Fruit fly (Drosophila melanogaster): ENCODE results near the gene Ube4A.

Gene Ube4A

DNA sequence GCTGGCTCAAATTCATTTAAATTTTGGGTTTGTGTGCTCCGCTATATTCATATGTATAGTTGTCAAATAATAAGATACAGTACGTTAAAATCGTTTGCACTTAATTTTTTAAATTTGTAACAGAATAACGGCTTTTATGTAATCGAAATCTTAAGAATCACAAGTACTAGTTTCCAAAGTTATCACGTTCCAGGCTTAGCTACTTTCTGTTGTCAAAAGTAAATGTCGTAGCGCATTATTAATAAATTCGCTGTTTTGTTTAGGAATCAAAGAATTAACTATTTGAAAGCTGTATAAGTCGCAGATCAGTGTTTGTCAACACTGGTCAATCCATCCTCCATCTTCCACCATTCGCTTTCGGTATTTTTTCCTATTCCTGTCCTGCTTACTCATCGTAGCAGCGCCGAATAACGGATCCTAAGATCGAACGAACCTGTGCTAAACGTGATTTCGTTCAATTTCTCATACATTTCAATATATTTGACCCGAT, 5.3 kb downstream of the Ube4A start, which contains the start of the genes CG13771, CG34310 and cup:
Gene CG13771 (minus strand): TSS at position 51 of the 490 bp plus-strand sequence.
Gene CG34310 (plus strand): TSS at position 103 of the 490 bp plus-strand sequence.
Gene cup (plus strand): TSS at position 103 of the 490 bp plus-strand sequence.
- TF ChIP-seq sv (GFP tag; optimal IDR thresholded peaks at IDR 0.05) (no peak), Myc (optimal IDR thresholded peaks at IDR 0.05) (no peak), CG32264 (GFP tag; optimal IDR thresholded peaks at IDR 0.05) (no peak), psq (GFP tag; optimal IDR thresholded peaks at IDR 0.05) (peak; percentile 41)

dm6 chr2L:6667719-6668325, 9.5 kb downstream of the Ube4A start, which contains the start of gene Galt:
TSS of gene Galt (minus strand) at chr2L:6668033.
- TF ChIP-seq Dif (GFP tag; optimal IDR thresholded peaks at IDR 0.05; ENCODE audit: partially characterized antibody) (peak; percentile 70), br (GFP tag; optimal IDR thresholded peaks at IDR 0.05) (peak; percentile 18), Hr83 (GFP tag; optimal IDR thresholded peaks at IDR 0.05; ENCODE audit: poor library complexity, severe bottlenecking) (peak; percentile 55), psq (GFP tag; optimal IDR thresholded peaks at IDR 0.05) (peak; percentile 36), sage (GFP tag; optimal IDR thresholded peaks at IDR 0.05) (no peak), ey (GFP tag; optimal IDR thresholded peaks at IDR 0.05) (peak; percentile 29), Abd-B (GFP tag; optimal IDR thresholded peaks at IDR 0.05) (no peak), HLH106 (tag; optimal IDR thresholded peaks at IDR 0.05) (peak; percentile 51), tai (GFP tag; optimal IDR thresholded peaks at IDR 0.05) (no peak), N (GFP tag; optimal IDR thresholded peaks at IDR 0.05) (no peak), foxo (GFP tag; optimal IDR thresholded peaks at IDR 0.05) (peak in 1 of 2 experiments; percentile 56), Rel (GFP tag; optimal IDR thresholded peaks at IDR 0.05) (no peak), Rel (tag; optimal IDR thresholded peaks at IDR 0.05) (peak; percentile 29), Mio (GFP tag; optimal IDR thresholded peaks at IDR 0.05) (no peak), h (GFP tag; optimal IDR thresholded peaks at IDR 0.05) (peak; percentile 64), OdsH (GFP tag; optimal IDR thresholded peaks at IDR 0.05) (peak; percentile 52), CrebA (GFP tag; optimal IDR thresholded peaks at IDR 0.05; ENCODE audit: borderline replicate concordance) (no peak), CG9705 (GFP tag; optimal IDR thresholded peaks at IDR 0.05) (peak; percentile 4), pan (optimal IDR thresholded peaks at IDR 0.05) (no peak), rgr (GFP tag; optimal IDR thresholded peaks at IDR 0.05) (peak; percentile 35), Sp1 (GFP tag; optimal IDR thresholded peaks at IDR 0.05) (peak; percentile 27), Hr78 (GFP tag; optimal IDR thresholded peaks at IDR 0.05) (no peak), fru (GFP tag; optimal IDR thresholded peaks at IDR 0.05) (peak; percentile 58), Myc (optimal IDR thresholded peaks at IDR 0.05) (peak; percentile 53)

dm6 chr2L:6671409-6671808, 13.1 kb downstream of the Ube4A start:
- TF ChIP-seq dsf (GFP tag; optimal IDR thresholded peaks at IDR 0.05; ENCODE audit: borderline replicate concordance) (no peak), usp (GFP tag; optimal IDR thresholded peaks at IDR 0.05) (no peak), HLH106 (tag; optimal IDR thresholded peaks at IDR 0.05) (no peak), fru (GFP tag; optimal IDR thresholded peaks at IDR 0.05) (no peak), OdsH (GFP tag; optimal IDR thresholded peaks at IDR 0.05) (no peak), Hnf4 (GFP tag; optimal IDR thresholded peaks at IDR 0.05) (no peak), Jra (GFP tag; optimal IDR thresholded peaks at IDR 0.05) (no peak)

dm6 chr2L:6673211-6674012, 15.1 kb downstream of the Ube4A start, which contains the start of gene Spn27A:
TSS of gene Spn27A (minus strand) at chr2L:6673347.
- TF ChIP-seq CG32264 (GFP tag; optimal IDR thresholded peaks at IDR 0.05) = no peak
- no peak for TF ChIP-seq Abd-B (GFP tag; optimal IDR thresholded peaks at IDR 0.05)
- no peak for TF ChIP-seq Rel (GFP tag; optimal IDR thresholded peaks at IDR 0.05)
- peak; percentile 99 for TF ChIP-seq Rel (tag; optimal IDR thresholded peaks at IDR 0.05)
- no peak for TF ChIP-seq Mio (GFP tag; optimal IDR thresholded peaks at IDR 0.05)
- no peak for TF ChIP-seq Dfd (GFP tag; optimal IDR thresholded peaks at IDR 0.05)
- peak; percentile 55 for TF ChIP-seq HLH106 (tag; optimal IDR thresholded peaks at IDR 0.05)
- TF ChIP-seq jim (GFP tag; optimal IDR thresholded peaks at IDR 0.05) = no peak
- TF ChIP-seq Dif (GFP tag; optimal IDR thresholded peaks at IDR 0.05; ENCODE audit: partially characterized antibody) = peak; percentile 67
- peak; percentile 36 for TF ChIP-seq Sp1 (GFP tag; optimal IDR thresholded peaks at IDR 0.05)
- TF ChIP-seq Myc (optimal IDR thresholded peaks at IDR 0.05) = no peak
- TF ChIP-seq CG9705 (GFP tag; optimal IDR thresholded peaks at IDR 0.05) = peak; percentile 54
- TF ChIP-seq Hr78 (GFP tag; optimal IDR thresholded peaks at IDR 0.05) = no peak
- TF ChIP-seq usp (GFP tag; optimal IDR thresholded peaks at IDR 0.05) = no peak
- peak; percentile 37 for TF ChIP-seq dsf (GFP tag; optimal IDR thresholded peaks at IDR 0.05; ENCODE audit: borderline replicate concordance)
- peak; percentile 71 for TF ChIP-seq rgr (GFP tag; optimal IDR thresholded peaks at IDR 0.05)
- TF ChIP-seq dmrt93B (GFP tag; optimal IDR thresholded peaks at IDR 0.05) = no peak
- peak; percentile 76 for TF ChIP-seq woc (GFP tag; optimal IDR thresholded peaks at IDR 0.05)
- TF ChIP-seq OdsH (GFP tag; optimal IDR thresholded peaks at IDR 0.05) = peak; percentile 72
- TF ChIP-seq sage (GFP tag; optimal IDR thresholded peaks at IDR 0.05) = no peak
- TF ChIP-seq Vsx2 (GFP tag; optimal IDR thresholded peaks at IDR 0.05; ENCODE audit: partially characterized antibody) = no peak
- TF ChIP-seq ey (GFP tag; optimal IDR thresholded peaks at IDR 0.05) = peak; percentile 77
- TF ChIP-seq psq (GFP tag; optimal IDR thresholded peaks at IDR 0.05) = peak; percentile 98
- no peak for TF ChIP-seq tai (GFP tag; optimal IDR thresholded peaks at IDR 0.05)
- TF ChIP-seq Hnf4 (GFP tag; optimal IDR thresholded peaks at IDR 0.05) = peak; percentile 62
- TF ChIP-seq sv (GFP tag; optimal IDR thresholded peaks at IDR 0.05) = peak; percentile 13
- peak; percentile 7 to 37 for TF ChIP-seq dl (GFP tag; optimal IDR thresholded peaks at IDR 0.05; ENCODE audit: insufficient read depth in 1 of 2, partially characterized antibody in 2 of 2)
- peak; percentile 52 for TF ChIP-seq Jra (GFP tag; optimal IDR thresholded peaks at IDR 0.05)
- TF ChIP-seq fru (GFP tag; optimal IDR thresholded peaks at IDR 0.05) = no peak
- TF ChIP-seq h (GFP tag; optimal IDR thresholded peaks at IDR 0.05) = peak; percentile 77
- TF ChIP-seq Hr83 (GFP tag; optimal IDR thresholded peaks at IDR 0.05; ENCODE audit: poor library complexity, severe bottlenecking) = peak; percentile 15
- TF ChIP-seq br (GFP tag; optimal IDR thresholded peaks at IDR 0.05) = peak; percentile 64

All from whole organism, wandering third instar larva.